Fruit fly (Drosophila melanogaster) whole organism, embryonic: Measurements from ENCODE around the gene arm.

ENCODE experiments used
- Atf-2 ChIP-seq: fragments of 200-800 bp; sonication (Bioruptor generic); optimal IDR thresholded peaks from 2 replicates; lab custom pipeline; 2016; ENCODE audit warnings: missing biosample characterization, missing genetic modification characterization
- B-H1 ChIP-seq: fragments of 200-800 bp; sonication (Bioruptor generic); IDR thresholded peaks from 3 replicates; pipeline ENCODE4 v1.3.6; 2022; ENCODE audit warnings: missing biosample characterization, missing genetic modification characterization
- CG10321 ChIP-seq: fragments of 200-800 bp; sonication (Bioruptor generic); IDR thresholded peaks from 2 replicates; pipeline ENCODE4 v1.3.6; 2022; ENCODE audit warnings: missing biosample characterization, missing genetic modification characterization
- CG10462 ChIP-seq: fragments of 200-800 bp; sonication (Bioruptor generic); optimal IDR thresholded peaks from 2 replicates; lab custom pipeline; 2016; ENCODE audit warnings: missing biosample characterization, missing genetic modification characterization
- CG10654 ChIP-seq: fragments of 200-800 bp; sonication (Bioruptor generic); optimal IDR thresholded peaks from 2 replicates; lab custom pipeline; 2016; ENCODE audit warnings: missing biosample characterization, missing genetic modification characterization
- CG11085 ChIP-seq: fragments of 200-800 bp; sonication (Bioruptor generic); IDR thresholded peaks from 2 replicates; pipeline ENCODE4 v1.3.6; 2022; ENCODE audit warnings: missing biosample characterization, missing genetic modification characterization
- CG12071 ChIP-seq: fragments of 200-800 bp; sonication (Bioruptor generic); optimal IDR thresholded peaks from 3 replicates; lab custom pipeline; 2018; ENCODE audit warnings: missing biosample characterization, mild to moderate bottlenecking, missing genetic modification characterization
- CG16815 ChIP-seq: fragments of 200-800 bp; sonication (Bioruptor generic); optimal IDR thresholded peaks from 3 replicates; lab custom pipeline; 2017; ENCODE audit warnings: missing biosample characterization, mild to moderate bottlenecking, missing genetic modification characterization
- CG2678 ChIP-seq: fragments of 200-800 bp; sonication (Bioruptor generic); optimal IDR thresholded peaks from 3 replicates; lab custom pipeline; 2019; ENCODE audit warnings: missing biosample characterization, mild to moderate bottlenecking, missing genetic modification characterization, moderate library complexity
- CG31388 ChIP-seq: fragments of 200-800 bp; sonication (Bioruptor generic); optimal IDR thresholded peaks from 2 replicates; lab custom pipeline; 2016; ENCODE audit warnings: missing biosample characterization, missing genetic modification characterization
- CG32532 ChIP-seq: fragments of 200-800 bp; sonication (Bioruptor generic); IDR thresholded peaks from 2 replicates; pipeline ENCODE4 v1.3.6; 2022; ENCODE audit warnings: missing biosample characterization, missing genetic modification characterization
- CG33557 ChIP-seq: fragments of 200-800 bp; sonication (Bioruptor generic); optimal IDR thresholded peaks from 2 replicates; lab custom pipeline; 2019; ENCODE audit warnings: missing biosample characterization, mild to moderate bottlenecking, missing genetic modification characterization, moderate library complexity
- CG5953 ChIP-seq: fragments of 200-800 bp; sonication (Bioruptor generic); IDR thresholded peaks from 2 replicates; pipeline ENCODE4 v1.3.6; 2022; ENCODE audit warnings: missing biosample characterization, missing genetic modification characterization
- CoRest ChIP-seq: fragments of 200-800 bp; sonication (Bioruptor generic); optimal IDR thresholded peaks from 3 replicates; lab custom pipeline; 2018; ENCODE audit warnings: missing biosample characterization, mild to moderate bottlenecking, missing genetic modification characterization, moderate library complexity
- D ChIP-seq, 2 experiments: fragments of 200-800 bp in 1 of 2; fragments of >200 bp in 1 of 2; sonication (Bioruptor generic) in 1 of 2; optimal IDR thresholded peaks; 2 replicates in 1 of 2; 3 replicates in 1 of 2; lab custom pipeline; 2017; ENCODE audit warnings: mild to moderate bottlenecking in 1 of 2, missing biosample characterization in 1 of 2, missing genetic modification characterization in 1 of 2, missing genetic modification reagents in 1 of 2
- D19B ChIP-seq: fragments of 200-800 bp; sonication (Bioruptor generic); optimal IDR thresholded peaks from 2 replicates; lab custom pipeline; 2017; ENCODE audit warnings: missing biosample characterization, mild to moderate bottlenecking, missing genetic modification characterization
- Dbx ChIP-seq: fragments of 200-800 bp; sonication (Bioruptor generic); IDR thresholded peaks from 3 replicates; pipeline ENCODE4 v1.3.6; 2022; ENCODE audit warnings: missing biosample characterization, missing genetic modification characterization
- Dek ChIP-seq: fragments of 200-800 bp; sonication (Bioruptor generic); optimal IDR thresholded peaks from 3 replicates; lab custom pipeline; 2019; ENCODE audit warnings: missing biosample characterization, mild to moderate bottlenecking, missing genetic modification characterization, moderate library complexity
- Ets65A ChIP-seq: fragments of 200-800 bp; sonication (Bioruptor generic); peaks from one replicate; lab custom pipeline; 2016; ENCODE audit warnings: missing biosample characterization, missing genetic modification characterization
- Fer3 ChIP-seq: fragments of 200-800 bp; sonication (Bioruptor generic); optimal IDR thresholded peaks from 2 replicates; lab custom pipeline; 2018; ENCODE audit warnings: missing biosample characterization, mild to moderate bottlenecking, missing genetic modification characterization, moderate library complexity
- H15 ChIP-seq: fragments of 200-800 bp; sonication (Bioruptor generic); IDR thresholded peaks from 3 replicates; pipeline ENCODE4 v1.3.6; 2022; ENCODE audit warnings: missing biosample characterization, missing genetic modification characterization
- Hr78 ChIP-seq, 2 experiments: fragments of 200-800 bp in 1 of 2; fragments of >200 bp in 1 of 2; sonication (Bioruptor generic) in 1 of 2; optimal IDR thresholded peaks; 2 replicates each; lab custom pipeline; 2017 to 2019; ENCODE audit warnings: missing biosample characterization in 2 of 2, missing genetic modification characterization in 2 of 2, mild to moderate bottlenecking in 1 of 2, moderate library complexity in 1 of 2
- Lhr ChIP-seq: fragments of 200-800 bp; sonication (Bioruptor generic); optimal IDR thresholded peaks from 3 replicates; lab custom pipeline; 2017; ENCODE audit warnings: mild to moderate bottlenecking, missing biosample characterization, missing genetic modification reagents, missing genetic modification characterization
- Mad ChIP-seq: fragments of 200-800 bp; sonication (Bioruptor generic); optimal IDR thresholded peaks from 2 replicates; lab custom pipeline; 2016; ENCODE audit warnings: missing biosample characterization, missing genetic modification characterization
- Med ChIP-seq: fragments of 200-800 bp; sonication (Bioruptor generic); peaks from one replicate; lab custom pipeline; 2016; ENCODE audit warnings: missing biosample characterization, missing genetic modification characterization, mild to moderate bottlenecking, inconsistent platforms, moderate library complexity
- NC2α ChIP-seq: fragments of 200-800 bp; sonication (Bioruptor generic); optimal IDR thresholded peaks from 2 replicates; lab custom pipeline; 2016; ENCODE audit warnings: missing biosample characterization, missing genetic modification characterization
- PHDP ChIP-seq: fragments of 200-800 bp; sonication (Bioruptor generic); optimal IDR thresholded peaks from 3 replicates; lab custom pipeline; 2018; ENCODE audit warnings: missing biosample characterization, mild to moderate bottlenecking, missing genetic modification characterization, moderate library complexity
- Poxn ChIP-seq: fragments of 200-800 bp; sonication (Bioruptor generic); IDR thresholded peaks from 2 replicates; pipeline ENCODE4 v1.3.6; 2022; ENCODE audit warnings: missing biosample characterization, missing genetic modification characterization
- Taf1 ChIP-seq: fragments of 200-800 bp; sonication (Bioruptor generic); IDR thresholded peaks from 2 replicates; pipeline ENCODE4 v1.3.6; 2022; ENCODE audit warnings: missing biosample characterization, missing genetic modification characterization
- al ChIP-seq: fragments of 200-800 bp; sonication (Bioruptor generic); IDR thresholded peaks from 2 replicates; pipeline ENCODE4 v1.3.6; 2022; ENCODE audit warnings: missing biosample characterization, missing genetic modification characterization
- bigmax ChIP-seq: fragments of 200-800 bp; sonication (Bioruptor generic); optimal IDR thresholded peaks from 2 replicates; lab custom pipeline; 2018; ENCODE audit warnings: missing biosample characterization, mild to moderate bottlenecking, missing genetic modification characterization
- ci ChIP-seq: fragments of 200-800 bp; sonication (Bioruptor generic); IDR thresholded peaks from 3 replicates; pipeline ENCODE4 v1.3.6; 2022; ENCODE audit warnings: missing biosample characterization, missing genetic modification characterization
- crc ChIP-seq: fragments of 200-800 bp; sonication (Bioruptor generic); optimal IDR thresholded peaks from 2 replicates; lab custom pipeline; 2016; ENCODE audit warnings: missing biosample characterization, missing genetic modification characterization
- croc ChIP-seq: fragments of 200-800 bp; sonication (Bioruptor generic); conservative IDR thresholded peaks from 3 replicates; pipeline ENCODE4 v1.3.6; 2022; ENCODE audit warnings: missing biosample characterization, missing genetic modification characterization
- fd96Cb ChIP-seq: fragments of 200-800 bp; sonication (Bioruptor generic); optimal IDR thresholded peaks from 2 replicates; lab custom pipeline; 2018; ENCODE audit warnings: missing biosample characterization, mild to moderate bottlenecking, missing genetic modification characterization, moderate library complexity
- jumu ChIP-seq: fragments of 200-800 bp; sonication (Bioruptor generic); optimal IDR thresholded peaks from 3 replicates; lab custom pipeline; 2016; ENCODE audit warnings: missing biosample characterization, missing genetic modification characterization
- lola ChIP-seq, 3 experiments: fragments of >200 bp in 2 of 3; fragments of 200-800 bp in 1 of 3; sonication (Bioruptor generic) in 1 of 3; optimal IDR thresholded peaks; 2 replicates each; lab custom pipeline; 2017 to 2019; ENCODE audit warnings: missing biosample characterization in 3 of 3, missing genetic modification characterization in 3 of 3, mild to moderate bottlenecking in 1 of 3, moderate library complexity in 1 of 3
- maf-S ChIP-seq: fragments of 200-800 bp; sonication (Bioruptor generic); optimal IDR thresholded peaks from 2 replicates; lab custom pipeline; 2016; ENCODE audit warnings: missing biosample characterization, missing genetic modification characterization
- nmo ChIP-seq: fragments of 200-800 bp; sonication (Bioruptor generic); optimal IDR thresholded peaks from 2 replicates; lab custom pipeline; 2018; ENCODE audit warnings: missing biosample characterization, mild to moderate bottlenecking, missing genetic modification characterization, moderate library complexity
- pfk ChIP-seq: fragments of 200-800 bp; sonication (Bioruptor generic); optimal IDR thresholded peaks from 2 replicates; lab custom pipeline; 2018; ENCODE audit warnings: missing biosample characterization, mild to moderate bottlenecking, missing genetic modification characterization, moderate library complexity
- repo ChIP-seq: fragments of 200-800 bp; sonication (Bioruptor generic); optimal IDR thresholded peaks from 2 replicates; lab custom pipeline; 2016; ENCODE audit warnings: missing biosample characterization, missing genetic modification characterization
- sc ChIP-seq, 3 experiments: fragments of >200 bp in 2 of 3; fragments of 200-800 bp in 1 of 3; sonication (Bioruptor generic) in 1 of 3; optimal IDR thresholded peaks; 2 replicates in 2 of 3; 3 replicates in 1 of 3; lab custom pipeline; 2017; ENCODE audit warnings: mild to moderate bottlenecking in 1 of 3, missing biosample characterization in 1 of 3, missing genetic modification characterization in 1 of 3, missing genetic modification reagents in 1 of 3
- sd ChIP-seq: fragments of 200-800 bp; sonication (Bioruptor generic); optimal IDR thresholded peaks from 3 replicates; lab custom pipeline; 2018; ENCODE audit warnings: missing biosample characterization, mild to moderate bottlenecking, missing genetic modification characterization, moderate library complexity
- sim ChIP-seq: fragments of 200-800 bp; sonication (Bioruptor generic); IDR thresholded peaks from 2 replicates; pipeline ENCODE4 v1.3.6; 2022; ENCODE audit warnings: missing biosample characterization, missing genetic modification characterization
- sima ChIP-seq: fragments of 200-800 bp; sonication (Bioruptor generic); optimal IDR thresholded peaks from 2 replicates; lab custom pipeline; 2016; ENCODE audit warnings: missing biosample characterization, missing genetic modification characterization
- slbo ChIP-seq: fragments of 200-800 bp; sonication (Bioruptor generic); IDR thresholded peaks from 2 replicates; pipeline ENCODE4 v1.3.6; 2022; ENCODE audit warnings: missing biosample characterization, missing genetic modification characterization
- zen2 ChIP-seq: fragments of 200-800 bp; sonication (Bioruptor generic); IDR thresholded peaks from 3 replicates; pipeline ENCODE4 v1.3.6; 2022; ENCODE audit warnings: missing biosample characterization, missing genetic modification characterization; ENCODE audit not compliant: partially characterized antibody

Gene arm

DNA sequence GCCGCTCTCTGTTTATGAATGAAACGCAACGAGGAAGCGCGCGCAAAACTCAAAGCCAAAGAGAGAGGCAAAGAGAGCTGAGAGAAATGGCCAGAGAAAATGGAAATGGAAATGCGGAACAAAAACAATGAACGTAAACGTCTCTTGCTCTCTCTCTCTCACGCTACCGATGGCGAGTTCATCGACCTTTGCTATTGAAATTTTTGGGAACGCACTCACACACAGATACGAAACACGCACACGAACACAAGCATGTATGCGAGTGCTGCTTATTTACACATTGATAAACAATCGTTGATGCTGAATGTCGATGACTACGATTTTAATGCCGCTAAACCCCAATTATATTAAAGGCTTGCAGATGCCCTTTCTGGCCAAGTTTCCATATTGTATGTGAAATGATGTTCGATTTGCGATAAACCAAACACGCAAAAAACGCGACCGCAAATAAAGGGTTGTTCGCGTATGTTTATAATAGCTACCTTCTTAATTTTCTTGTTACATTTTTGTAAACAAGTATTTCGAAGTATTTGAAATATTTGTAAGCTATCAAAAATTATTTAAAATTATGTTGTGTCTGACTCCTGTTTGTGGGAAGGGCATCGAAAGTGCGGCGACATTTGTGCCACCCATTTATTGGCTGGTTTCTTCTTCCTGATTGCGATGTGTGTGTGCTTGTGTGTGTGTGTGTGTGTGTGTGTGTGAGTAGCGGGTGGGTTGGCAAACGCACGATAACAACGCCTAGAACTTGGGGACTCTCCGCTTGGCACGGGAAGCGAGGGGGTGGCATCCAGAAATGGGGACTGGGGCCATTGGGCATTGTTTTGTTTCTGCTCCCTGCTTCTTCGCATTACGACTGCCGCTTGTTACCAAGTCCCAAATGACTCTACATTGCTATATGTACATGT lies 43.1 kb upstream of the arm start (continued):
- TF ChIP-seq zen2 (GFP tag; lab: Robert Waterston, UW) (0 out of 3 replicates have a peak, but pooled peaks have one; percentile 32), ci (GFP tag; lab: Robert Waterston, UW) (0 out of 3 replicates have a peak, but pooled peaks have one; percentile 26), sc (optimal IDR thresholded peaks at IDR 0.05; lab: Kevin White, UChicago) (no peak), sc (GFP tag; optimal IDR thresholded peaks at IDR 0.05; lab: Kevin White, UChicago) (peak; percentile 77), lola (GFP tag; optimal IDR thresholded peaks at IDR 0.05; lab: Kevin White, UChicago) (peak in 1 of 3 experiments; percentile 87), jumu (GFP tag; lab: Kevin White, UChicago) (peak; percentile 29), Med (GFP tag; lab: Kevin White, UChicago) (peak; percentile 93), CG2678 (tag; lab: Kevin White, UChicago) (peak; percentile 86), Hr78 (GFP tag; optimal IDR thresholded peaks at IDR 0.05; lab: Kevin White, UChicago) (peak in 1 of 2 experiments; percentile 59), sim (GFP tag; lab: Robert Waterston, UW) (no peak), CG32532 (GFP tag; lab: Robert Waterston, UW) (no peak), D19B (peak; percentile 46), Taf1 (GFP tag; lab: Robert Waterston, UW) (no peak), repo (GFP tag; lab: Kevin White, UChicago) (no peak), CG10654 (GFP tag; lab: Kevin White, UChicago) (peak; percentile 44), CG31388 (GFP tag; lab: Kevin White, UChicago) (no peak), fd96Cb (tag; lab: Kevin White, UChicago) (peak; percentile 86), CG11085 (GFP tag; lab: Robert Waterston, UW) (no peak; the same call in 1 of the 2 replicates), nmo (GFP tag; lab: Kevin White, UChicago) (peak; percentile 90), al (peak; percentile 37; the same call in 1 of the 2 replicates), CG5953 (GFP tag; lab: Robert Waterston, UW) (no peak), CG33557 (GFP tag; lab: Kevin White, UChicago) (peak; percentile 69), PHDP (peak; percentile 81), bigmax (GFP tag; lab: Kevin White, UChicago) (no peak), slbo (peak; percentile 64), sima (GFP tag; lab: Kevin White, UChicago) (peak; percentile 27), Dek (tag; lab: Kevin White, UChicago) (peak; percentile 68), CG10462 (GFP tag; lab: Kevin White, UChicago) (peak; percentile 6), Atf-2 (GFP tag; lab: Kevin White, UChicago) (peak; percentile 58), Fer3 (peak; percentile 41), CG16815 (GFP tag; lab: Kevin White, UChicago) (peak; percentile 71), maf-S (GFP tag; lab: Kevin White, UChicago) (peak; percentile 44), Dbx (GFP tag; lab: Robert Waterston, UW) (0 out of 3 replicates have a peak, but pooled peaks have one; percentile 30), CG10321 (GFP tag; lab: Robert Waterston, UW) (no peak), Ets65A (GFP tag; lab: Kevin White, UChicago) (peak; percentile 93), Poxn (GFP tag; lab: Robert Waterston, UW) (no peak), H15 (GFP tag; lab: Robert Waterston, UW) (no peak), croc (GFP tag; lab: Robert Waterston, UW) (peak; percentile 47; the same call in 2 of the 3 replicates), CG12071 (peak; percentile 2), D (optimal IDR thresholded peaks at IDR 0.05; lab: Kevin White, UChicago) (no peak), D (GFP tag; optimal IDR thresholded peaks at IDR 0.05; lab: Kevin White, UChicago) (peak; percentile 87), crc (GFP tag; lab: Kevin White, UChicago) (peak; percentile 59), B-H1 (GFP tag; lab: Robert Waterston, UW) (0 out of 3 replicates have a peak, but pooled peaks have one; percentile 10), Lhr (peak; percentile 28), Mad (GFP tag; lab: Kevin White, UChicago) (peak; percentile 36), pfk (peak; percentile 15), sd (tag; lab: Kevin White, UChicago) (peak; percentile 68), NC2α (peak; percentile 45), CoRest (tag; lab: Kevin White, UChicago) (peak; percentile 86)
